Fruit fly (Drosophila melanogaster) whole organism, embryonic: ENCODE data around the gene CG6067.

Experiments used
- C15 ChIP-seq: fragments of 200-800 bp; sonication (Bioruptor generic); IDR thresholded peaks from 3 replicates; pipeline ENCODE4 v1.3.6; 2022; ENCODE audit warnings: missing biosample characterization, missing genetic modification characterization
- CG10321 ChIP-seq: fragments of 200-800 bp; sonication (Bioruptor generic); IDR thresholded peaks from 2 replicates; pipeline ENCODE4 v1.3.6; 2022; ENCODE audit warnings: missing biosample characterization, missing genetic modification characterization
- CG10959 ChIP-seq: fragments of 200-800 bp; sonication (Bioruptor generic); IDR thresholded peaks from 2 replicates; pipeline ENCODE4 v1.3.6; 2022; ENCODE audit warnings: missing biosample characterization, missing genetic modification characterization
- CG11247 ChIP-seq: fragments of 200-800 bp; sonication (Bioruptor generic); IDR thresholded peaks from 2 replicates; pipeline ENCODE4 v1.3.6; 2022; ENCODE audit warnings: missing biosample characterization, missing genetic modification characterization
- CG11696 ChIP-seq: fragments of 200-800 bp; sonication (Bioruptor generic); IDR thresholded peaks from 2 replicates; pipeline ENCODE4 v1.3.6; 2022; ENCODE audit warnings: missing biosample characterization, missing genetic modification characterization
- CG12391 ChIP-seq: fragments of 200-800 bp; sonication (Bioruptor generic); optimal IDR thresholded peaks from 3 replicates; lab custom pipeline; 2018; ENCODE audit warnings: missing biosample characterization, mild to moderate bottlenecking, missing genetic modification characterization, moderate library complexity
- CG13424 ChIP-seq: fragments of 200-800 bp; sonication (Bioruptor generic); optimal IDR thresholded peaks from 2 replicates; lab custom pipeline; 2019; ENCODE audit warnings: missing biosample characterization, mild to moderate bottlenecking, missing genetic modification characterization, moderate library complexity
- CG14441 ChIP-seq: fragments of 200-800 bp; sonication (Bioruptor generic); IDR thresholded peaks from 2 replicates; pipeline ENCODE4 v1.3.6; 2022; ENCODE audit warnings: missing biosample characterization, missing genetic modification characterization
- CG1529 ChIP-seq: fragments of 200-800 bp; sonication (Bioruptor generic); optimal IDR thresholded peaks from 3 replicates; lab custom pipeline; 2018; ENCODE audit warnings: missing biosample characterization, missing genetic modification characterization
- CG1602 ChIP-seq: fragments of 200-800 bp; sonication (Bioruptor generic); optimal IDR thresholded peaks from 3 replicates; lab custom pipeline; 2016; ENCODE audit warnings: missing biosample characterization, missing genetic modification characterization
- CG16815 ChIP-seq: fragments of 200-800 bp; sonication (Bioruptor generic); optimal IDR thresholded peaks from 3 replicates; lab custom pipeline; 2017; ENCODE audit warnings: missing biosample characterization, mild to moderate bottlenecking, missing genetic modification characterization
- CG17186 ChIP-seq: fragments of 200-800 bp; sonication (Bioruptor generic); optimal IDR thresholded peaks from 3 replicates; lab custom pipeline; 2017; ENCODE audit warnings: missing biosample characterization, missing genetic modification reagents, missing genetic modification characterization
- CG17385 ChIP-seq: fragments of 200-800 bp; sonication (Bioruptor generic); optimal IDR thresholded peaks from 3 replicates; lab custom pipeline; 2018; ENCODE audit warnings: missing biosample characterization, mild to moderate bottlenecking, missing genetic modification characterization
- CG18262 ChIP-seq: fragments of 200-800 bp; optimal IDR thresholded peaks from 3 replicates; lab custom pipeline; 2019; ENCODE audit warnings: missing biosample characterization, mild to moderate bottlenecking, missing genetic modification characterization, moderate library complexity
- CG18476 ChIP-seq: fragments of 200-800 bp; sonication (Bioruptor generic); optimal IDR thresholded peaks from 2 replicates; lab custom pipeline; 2016; ENCODE audit warnings: missing biosample characterization, mild to moderate bottlenecking, missing genetic modification characterization
- CG34376 ChIP-seq: fragments of 200-800 bp; sonication (Bioruptor generic); optimal IDR thresholded peaks from 2 replicates; lab custom pipeline; 2018; ENCODE audit warnings: missing biosample characterization, mild to moderate bottlenecking, missing genetic modification characterization
- CG3847 ChIP-seq: fragments of 200-800 bp; sonication (Bioruptor generic); IDR thresholded peaks from 2 replicates; pipeline ENCODE4 v1.3.6; 2022; ENCODE audit warnings: missing biosample characterization, missing genetic modification characterization
- CG4328 ChIP-seq: fragments of 200-800 bp; sonication (Bioruptor generic); optimal IDR thresholded peaks from 3 replicates; lab custom pipeline; 2017; ENCODE audit warnings: missing biosample characterization, missing genetic modification reagents, missing genetic modification characterization
- CG5180 ChIP-seq: fragments of 200-800 bp; sonication (Bioruptor generic); optimal IDR thresholded peaks from 3 replicates; lab custom pipeline; 2017; ENCODE audit warnings: missing biosample characterization, missing genetic modification characterization, mild to moderate bottlenecking, moderate library complexity, missing genetic modification reagents
- CG6175 ChIP-seq: fragments of 200-800 bp; sonication (Bioruptor generic); IDR thresholded peaks from 3 replicates; pipeline ENCODE4 v1.3.6; 2022; ENCODE audit warnings: missing biosample characterization, missing genetic modification characterization
- CG7987 ChIP-seq: fragments of 200-800 bp; sonication (Bioruptor generic); optimal IDR thresholded peaks from 2 replicates; lab custom pipeline; 2018; ENCODE audit warnings: missing biosample characterization, mild to moderate bottlenecking, missing genetic modification characterization, moderate library complexity
- CG8924 ChIP-seq: fragments of 200-800 bp; optimal IDR thresholded peaks from 3 replicates; lab custom pipeline; 2019; ENCODE audit warnings: missing biosample characterization, mild to moderate bottlenecking, missing genetic modification characterization, moderate library complexity
- CG9727 ChIP-seq: fragments of 200-800 bp; sonication (Bioruptor generic); optimal IDR thresholded peaks from 3 replicates; lab custom pipeline; 2017; ENCODE audit warnings: missing biosample characterization, mild to moderate bottlenecking, missing genetic modification characterization
- CHES-1-like ChIP-seq: fragments of 200-800 bp; sonication (Bioruptor generic); optimal IDR thresholded peaks from 2 replicates; lab custom pipeline; 2016; ENCODE audit warnings: missing biosample characterization, missing genetic modification characterization
- ERR ChIP-seq: fragments of 200-800 bp; sonication (Bioruptor generic); optimal IDR thresholded peaks from 2 replicates; lab custom pipeline; 2016; ENCODE audit warnings: missing biosample characterization, missing genetic modification characterization
- Elba2 ChIP-seq: fragments of 200-800 bp; sonication (Bioruptor generic); optimal IDR thresholded peaks from 3 replicates; lab custom pipeline; 2016; ENCODE audit warnings: missing biosample characterization, missing genetic modification characterization
- Gug ChIP-seq: fragments of 200-800 bp; sonication (Bioruptor generic); IDR thresholded peaks from 4 replicates; pipeline ENCODE4 v1.3.6; 2022; ENCODE audit warnings: missing biosample characterization, missing genetic modification characterization
- HLH4C ChIP-seq: fragments of 200-800 bp; sonication (Bioruptor generic); IDR thresholded peaks from 3 replicates; pipeline ENCODE4 v1.3.6; 2022; ENCODE audit warnings: missing biosample characterization, missing genetic modification characterization; ENCODE audit not compliant: partially characterized antibody
- Hey ChIP-seq: fragments of 200-800 bp; sonication (Bioruptor generic); optimal IDR thresholded peaks from 3 replicates; lab custom pipeline; 2018; ENCODE audit warnings: missing biosample characterization, mild to moderate bottlenecking, missing genetic modification characterization
- Hr78 ChIP-seq, 2 experiments: fragments of 200-800 bp in 1 of 2; fragments of >200 bp in 1 of 2; sonication (Bioruptor generic) in 1 of 2; optimal IDR thresholded peaks; 2 replicates each; lab custom pipeline; 2017 to 2019; ENCODE audit warnings: missing biosample characterization in 2 of 2, missing genetic modification characterization in 2 of 2, mild to moderate bottlenecking in 1 of 2, moderate library complexity in 1 of 2
- Mrtf ChIP-seq: fragments of 200-800 bp; sonication (Bioruptor generic); IDR thresholded peaks from 3 replicates; pipeline ENCODE4 v1.3.6; 2022; ENCODE audit warnings: missing biosample characterization, missing genetic modification characterization
- Optix ChIP-seq: fragments of 200-800 bp; sonication (Bioruptor generic); IDR thresholded peaks from 3 replicates; pipeline ENCODE4 v1.3.6; 2022; ENCODE audit warnings: missing biosample characterization, missing genetic modification characterization
- Ptx1 ChIP-seq: fragments of 200-800 bp; sonication (Bioruptor generic); IDR thresholded peaks from 2 replicates; pipeline ENCODE4 v1.3.6; 2022; ENCODE audit warnings: missing biosample characterization, missing genetic modification characterization
- Stat92E ChIP-seq, 3 experiments: fragments of >200 bp in 2 of 3; fragments of 200-800 bp in 1 of 3; sonication (Bioruptor generic) in 1 of 3; optimal IDR thresholded peaks; 2 replicates each; lab custom pipeline; 2017 to 2019; ENCODE audit warnings: missing biosample characterization in 3 of 3, missing genetic modification characterization in 3 of 3, mild to moderate bottlenecking in 1 of 3, moderate library complexity in 1 of 3
- abd-A ChIP-seq: fragments of 200-800 bp; sonication (Bioruptor generic); optimal IDR thresholded peaks from 3 replicates; lab custom pipeline; 2019; ENCODE audit warnings: missing biosample characterization, mild to moderate bottlenecking, missing genetic modification characterization, moderate library complexity
- corto ChIP-seq: fragments of 200-800 bp; sonication (Bioruptor generic); optimal IDR thresholded peaks from 2 replicates; lab custom pipeline; 2016; ENCODE audit warnings: missing biosample characterization, mild to moderate bottlenecking, missing genetic modification characterization, moderate library complexity
- fd102C ChIP-seq: fragments of 200-800 bp; sonication (Bioruptor generic); optimal IDR thresholded peaks from 2 replicates; lab custom pipeline; 2018; ENCODE audit warnings: missing biosample characterization, mild to moderate bottlenecking, missing genetic modification characterization, moderate library complexity
- gem ChIP-seq: fragments of 200-800 bp; sonication (Bioruptor generic); optimal IDR thresholded peaks from 2 replicates; lab custom pipeline; 2019; ENCODE audit warnings: missing biosample characterization, mild to moderate bottlenecking, missing genetic modification characterization, moderate library complexity
- hbn ChIP-seq: fragments of 200-800 bp; sonication (Bioruptor generic); IDR thresholded peaks from 2 replicates; pipeline ENCODE4 v1.3.6; 2022; ENCODE audit warnings: missing biosample characterization, missing genetic modification characterization; ENCODE audit not compliant: partially characterized antibody
- ind ChIP-seq: fragments of 200-800 bp; sonication (Bioruptor generic); optimal IDR thresholded peaks from 3 replicates; lab custom pipeline; 2016; ENCODE audit warnings: missing biosample characterization, missing genetic modification characterization
- kay ChIP-seq: fragments of 200-800 bp; sonication (Bioruptor generic); optimal IDR thresholded peaks from 2 replicates; lab custom pipeline; 2016; ENCODE audit warnings: missing biosample characterization, missing genetic modification characterization
- lov ChIP-seq, 2 experiments: fragments of 200-800 bp in 1 of 2; fragments of >200 bp in 1 of 2; sonication (Bioruptor generic) in 1 of 2; IDR thresholded peaks in 1 of 2; optimal IDR thresholded peaks in 1 of 2; 2 replicates in 1 of 2; 3 replicates in 1 of 2; pipeline versions ENCODE4 v1.3.6 to Lab custom; 2017 to 2022; ENCODE audit warnings: missing biosample characterization in 1 of 2, missing genetic modification characterization in 1 of 2
- luna ChIP-seq: fragments of 200-800 bp; sonication (Bioruptor generic); optimal IDR thresholded peaks from 2 replicates; lab custom pipeline; 2016; ENCODE audit warnings: missing biosample characterization, missing genetic modification characterization
- maf-S ChIP-seq: fragments of 200-800 bp; sonication (Bioruptor generic); optimal IDR thresholded peaks from 2 replicates; lab custom pipeline; 2016; ENCODE audit warnings: missing biosample characterization, missing genetic modification characterization
- org-1 ChIP-seq: fragments of 200-800 bp; sonication (Bioruptor generic); optimal IDR thresholded peaks from 2 replicates; lab custom pipeline; 2017; ENCODE audit warnings: missing biosample characterization, missing genetic modification characterization
- pho ChIP-seq: fragments of 200-800 bp; sonication (Bioruptor generic); optimal IDR thresholded peaks from 2 replicates; lab custom pipeline; 2016; ENCODE audit warnings: missing biosample characterization, missing genetic modification characterization
- pum ChIP-seq: fragments of 200-800 bp; sonication (Bioruptor generic); optimal IDR thresholded peaks from 2 replicates; lab custom pipeline; 2016; ENCODE audit warnings: missing biosample characterization, missing genetic modification characterization
- schlank ChIP-seq: fragments of 200-800 bp; sonication (Bioruptor generic); optimal IDR thresholded peaks from 2 replicates; lab custom pipeline; 2018; ENCODE audit warnings: missing biosample characterization, mild to moderate bottlenecking, missing genetic modification characterization
- sim ChIP-seq: fragments of 200-800 bp; sonication (Bioruptor generic); IDR thresholded peaks from 2 replicates; pipeline ENCODE4 v1.3.6; 2022; ENCODE audit warnings: missing biosample characterization, missing genetic modification characterization
- slbo ChIP-seq: fragments of 200-800 bp; sonication (Bioruptor generic); IDR thresholded peaks from 2 replicates; pipeline ENCODE4 v1.3.6; 2022; ENCODE audit warnings: missing biosample characterization, missing genetic modification characterization
- zfh2 ChIP-seq: fragments of 200-800 bp; sonication (Bioruptor generic); optimal IDR thresholded peaks from 2 replicates; lab custom pipeline; 2016; ENCODE audit warnings: missing biosample characterization, missing genetic modification characterization

The CG6067 gene

dm6 chrX:5995951-5996350, 40.5 kb downstream of the CG6067 start (continued):
- TF ChIP-seq lov (optimal IDR thresholded peaks at IDR 0.05; lab: Kevin White, UChicago) (no peak), lov (GFP tag; IDR thresholded peaks at IDR 0.05; lab: Robert Waterston, UW) (no peak), CG18262 (tag; lab: Kevin White, UChicago) (peak; percentile 45), Optix (no peak), CG11247 (no peak), CG10959 (peak; percentile 57; the same call in 1 of the 2 replicates), CG11696 (GFP tag; lab: Robert Waterston, UW) (no peak), ERR (GFP tag; lab: Kevin White, UChicago) (no peak), CG3847 (GFP tag; lab: Robert Waterston, UW) (no peak), Hr78 (GFP tag; optimal IDR thresholded peaks at IDR 0.05; lab: Kevin White, UChicago) (no peak), pum (GFP tag; lab: Kevin White, UChicago) (no peak), maf-S (GFP tag; lab: Kevin White, UChicago) (no peak), abd-A (tag; lab: Kevin White, UChicago) (no peak), org-1 (no peak), CG18476 (GFP tag; lab: Kevin White, UChicago) (no peak), zfh2 (GFP tag; lab: Kevin White, UChicago) (no peak), Mrtf (GFP tag; lab: Robert Waterston, UW) (no peak), CG17186 (GFP tag; lab: Kevin White, UChicago) (no peak), CG4328 (GFP tag; lab: Kevin White, UChicago) (no peak), CG34376 (GFP tag; lab: Kevin White, UChicago) (no peak), C15 (GFP tag; lab: Robert Waterston, UW) (no peak), kay (GFP tag; lab: Kevin White, UChicago) (no peak), CHES-1-like (GFP tag; lab: Kevin White, UChicago) (no peak), sim (peak; percentile 43; the same call in 1 of the 2 replicates), CG5180 (GFP tag; lab: Kevin White, UChicago) (no peak), slbo (GFP tag; lab: Robert Waterston, UW) (0 out of 2 replicates have a peak, but pooled peaks have one; percentile 29), CG17385 (no peak), HLH4C (GFP tag; lab: Robert Waterston, UW) (no peak), Elba2 (GFP tag; lab: Kevin White, UChicago) (no peak), CG9727 (GFP tag; lab: Kevin White, UChicago) (peak; percentile 51), CG16815 (GFP tag; lab: Kevin White, UChicago) (no peak), hbn (GFP tag; lab: Robert Waterston, UW) (no peak), CG1602 (GFP tag; lab: Kevin White, UChicago) (no peak), CG10321 (GFP tag; lab: Robert Waterston, UW) (no peak), ind (no peak), Stat92E (GFP tag; optimal IDR thresholded peaks at IDR 0.05; lab: Kevin White, UChicago) (no peak), pho (GFP tag; lab: Kevin White, UChicago) (no peak), fd102C (GFP tag; lab: Kevin White, UChicago) (no peak), CG7987 (GFP tag; lab: Kevin White, UChicago) (no peak), CG12391 (tag; lab: Kevin White, UChicago) (peak; percentile 39), luna (GFP tag; lab: Kevin White, UChicago) (no peak), CG8924 (tag; lab: Kevin White, UChicago) (peak; percentile 35), CG14441 (GFP tag; lab: Robert Waterston, UW) (no peak), Hey (no peak), Gug (GFP tag; lab: Robert Waterston, UW) (no peak), schlank (tag; lab: Kevin White, UChicago) (no peak), gem (tag; lab: Kevin White, UChicago) (peak; percentile 65), CG6175 (GFP tag; lab: Robert Waterston, UW) (no peak), CG1529 (no peak), CG13424 (peak; percentile 8), corto (GFP tag; lab: Kevin White, UChicago) (no peak), Ptx1 (GFP tag; lab: Robert Waterston, UW) (peak; percentile 26; the same call in 1 of the 2 replicates)
